Worm (Caenorhabditis elegans) whole organism, L4 larva: ENCODE data around the gene Y57A10A.31.

Experiments
- ceh-62 ChIP-seq: sonication (generic microtip); optimal IDR thresholded peaks from 2 replicates; lab custom pipeline; 2017; ENCODE audit warnings: missing biosample characterization, missing genetic modification characterization
- dve-1 ChIP-seq: sonication (generic microtip); optimal IDR thresholded peaks from 2 replicates; lab custom pipeline; 2017; ENCODE audit warnings: antibody characterized with exemption, mild to moderate bottlenecking, missing genetic modification characterization, missing compliant biosample characterization; ENCODE audit not compliant: insufficient read depth
- lir-3 ChIP-seq: sonication (generic microtip); optimal IDR thresholded peaks from 2 replicates; lab custom pipeline; 2016; ENCODE audit warnings: mild to moderate bottlenecking, missing genetic modification characterization, missing compliant biosample characterization
- lsy-2 ChIP-seq, 2 experiments: fragments of 150-350 bp in 1 of 2; sonication (generic microtip) in 1 of 2; optimal IDR thresholded peaks; 2 replicates each; lab custom pipeline; 2014 to 2017; ENCODE audit warnings: missing biosample characterization in 2 of 2, missing genetic modification characterization in 2 of 2
- mdl-1 ChIP-seq, 2 experiments: fragments of 150-350 bp in 1 of 2; sonication (generic microtip) in 1 of 2; optimal IDR thresholded peaks; 2 replicates each; lab custom pipeline; 2014 to 2017; ENCODE audit warnings: missing biosample characterization in 2 of 2, missing genetic modification characterization in 2 of 2
- mep-1 ChIP-seq: fragments of 150-350 bp; sonication (generic microtip); optimal IDR thresholded peaks from 3 replicates; lab custom pipeline; 2014; ENCODE audit warnings: missing biosample characterization, missing genetic modification characterization
- nhr-102 ChIP-seq: sonication (generic microtip); optimal IDR thresholded peaks from 2 replicates; lab custom pipeline; 2016; ENCODE audit warnings: mild to moderate bottlenecking, missing genetic modification characterization, moderate library complexity, missing compliant biosample characterization
- nhr-77 ChIP-seq: fragments of 150-350 bp; optimal IDR thresholded peaks from 2 replicates; lab custom pipeline; 2014; ENCODE audit warnings: missing biosample characterization, missing genetic modification characterization
- snpc-4 ChIP-seq: fragments of 150-350 bp; optimal IDR thresholded peaks from 2 replicates; lab custom pipeline; 2014; ENCODE audit warnings: missing biosample characterization, missing genetic modification characterization
- tra-1 ChIP-seq: fragments of 200-800 bp; sonication (Bioruptor generic); IDR thresholded peaks from 2 replicates; pipeline ENCODE4 v1.3.6; 2022; ENCODE audit warnings: missing genetic modification reagents, missing genetic modification characterization, missing compliant biosample characterization

- TF ChIP-seq lsy-2 (tag; optimal IDR thresholded peaks at IDR 0.05; lab: Kevin White, UChicago) (peak; percentile 65 to 94), mdl-1 (tag; optimal IDR thresholded peaks at IDR 0.05; lab: Kevin White, UChicago) (peak in 1 of 2 experiments; percentile 57), nhr-102 (tag; lab: Kevin White, UChicago) (no peak), nhr-77 (tag; lab: Kevin White, UChicago) (peak; percentile 30), tra-1 (GFP tag; lab: Robert Waterston, UW) (no peak), dve-1 (peak; percentile 71), mep-1 (peak; percentile 78), snpc-4 (tag; lab: Kevin White, UChicago) (no peak), ceh-62 (tag; lab: Kevin White, UChicago) (no peak), lir-3 (tag; lab: Kevin White, UChicago) (no peak)
Observed at ce11 chrII:12339152-12339551, 50.0 kb downstream of the Y57A10A.31 start.
